Fruit fly (Drosophila melanogaster): ENCODE measurements around the gene CG15484.
A peak's percentile ranks its signal among the peaks of the same experiment; 100 is the strongest.

Gene CG15484

DNA sequence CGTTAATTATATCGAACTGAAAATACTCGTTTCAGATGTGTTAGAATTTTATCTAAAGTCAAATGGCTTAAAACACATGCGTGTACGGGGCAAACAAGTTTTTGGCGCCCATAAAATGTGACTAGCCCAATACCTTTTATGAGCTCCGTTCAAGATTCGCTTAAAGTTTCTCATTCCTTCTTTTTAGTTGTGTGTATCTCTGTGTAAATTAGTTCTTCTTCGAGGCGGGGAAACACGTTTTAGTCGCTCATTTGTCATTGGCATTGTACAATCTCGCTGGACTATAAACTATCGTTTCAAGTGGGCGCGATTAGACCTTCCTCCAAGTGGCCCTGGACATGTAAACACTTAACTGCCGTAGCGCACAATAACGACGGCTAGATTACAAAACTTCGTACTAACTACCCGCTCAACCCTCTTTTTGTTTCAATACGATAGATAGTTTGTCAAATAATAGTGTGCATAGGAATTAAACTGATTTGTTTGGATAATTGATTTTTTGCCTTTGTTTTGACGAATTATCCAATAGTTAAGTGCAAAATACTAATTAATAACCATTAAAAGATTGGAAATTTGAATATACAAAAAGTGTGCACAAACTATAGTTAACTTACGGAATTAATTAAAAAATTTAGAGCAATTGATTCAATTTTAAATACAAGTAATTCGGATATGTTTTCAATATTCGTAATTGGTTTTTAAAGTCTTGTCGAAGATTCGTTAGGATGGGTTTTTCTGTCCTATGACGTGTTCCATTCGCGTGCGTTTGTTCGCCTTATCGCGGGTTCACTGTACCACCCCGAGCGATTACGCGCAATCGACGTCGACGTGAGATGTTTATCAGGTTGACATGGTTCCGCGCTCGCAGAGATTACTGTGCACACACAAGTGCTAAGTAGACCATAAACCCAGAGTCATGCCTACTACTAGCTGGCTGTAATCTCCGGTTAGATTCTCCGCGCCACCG, 13.2 kb upstream of the CG15484 start (continued):
- TF ChIP-seq chinmo (GFP tag; IDR thresholded peaks at IDR 0.05; ENCODE audit: partially characterized antibody) (0 out of 4 replicates have a peak, but pooled peaks have one; percentile 40), nerfin-1 (tag; optimal IDR thresholded peaks at IDR 0.05) (peak; percentile 38), gro (GFP tag; optimal IDR thresholded peaks at IDR 0.05) (no peak), bsh (GFP tag; optimal IDR thresholded peaks at IDR 0.05) (peak in 1 of 2 experiments; percentile 17), HHEX (GFP tag; optimal IDR thresholded peaks at IDR 0.05) (peak; percentile 8), CG10979 (tag; optimal IDR thresholded peaks at IDR 0.05) (peak; percentile 50), HmgZ (tag; optimal IDR thresholded peaks at IDR 0.05) (peak; percentile 32), az2 (GFP tag; optimal IDR thresholded peaks at IDR 0.05) (peak; percentile 36), Bteb2 (GFP tag; optimal IDR thresholded peaks at IDR 0.05) (no peak), pfk (GFP tag; optimal IDR thresholded peaks at IDR 0.05) (no peak), zfh1 (GFP tag; IDR thresholded peaks at IDR 0.05) (peak; percentile 45; the same call in 1 of the 3 replicates), CG10209 (GFP tag; optimal IDR thresholded peaks at IDR 0.05) (peak; percentile 49), H2.0 (GFP tag; IDR thresholded peaks at IDR 0.05) (0 out of 2 replicates have a peak, but pooled peaks have one; percentile 7), CG15514 (GFP tag; optimal IDR thresholded peaks at IDR 0.05) (peak; percentile 48), C15 (GFP tag; IDR thresholded peaks at IDR 0.05) (0 out of 3 replicates have a peak, but pooled peaks have one; percentile 8), CG13296 (GFP tag; optimal IDR thresholded peaks at IDR 0.05) (peak; percentile 52), CG1024 (GFP tag; IDR thresholded peaks at IDR 0.05) (0 out of 2 replicates have a peak, but pooled peaks have one; percentile 22), Dll (GFP tag; IDR thresholded peaks at IDR 0.05; ENCODE audit: partially characterized antibody) (no peak), CG15601 (tag; optimal IDR thresholded peaks at IDR 0.05) (peak; percentile 19), insv (GFP tag; optimal IDR thresholded peaks at IDR 0.05) (no peak), Antp (GFP tag; optimal IDR thresholded peaks at IDR 0.05) (no peak), CG1603 (tag; optimal IDR thresholded peaks at IDR 0.05) (peak; percentile 27), CG14710 (tag; optimal IDR thresholded peaks at IDR 0.05) (peak; percentile 40), grau (tag; optimal IDR thresholded peaks at IDR 0.05) (peak; percentile 96), sisA (GFP tag; IDR thresholded peaks at IDR 0.05) (peak; percentile 50; the same call in 1 of the 2 replicates), slbo (GFP tag; IDR thresholded peaks at IDR 0.05) (peak; percentile 62), CG6254 (GFP tag; optimal IDR thresholded peaks at IDR 0.05) (peak; percentile 3), dan (GFP tag; IDR thresholded peaks at IDR 0.05) (no peak), gfzf (GFP tag; optimal IDR thresholded peaks at IDR 0.05) (no peak), so (GFP tag; IDR thresholded peaks at IDR 0.05) (0 out of 3 replicates have a peak, but pooled peaks have one; percentile 30), Sox100B (GFP tag; optimal IDR thresholded peaks at IDR 0.05) (peak; percentile 25), CG18619 (GFP tag; optimal IDR thresholded peaks at IDR 0.05) (peak; percentile 22), CG32772 (GFP tag; IDR thresholded peaks at IDR 0.05) (0 out of 2 replicates have a peak, but pooled peaks have one; percentile 59), CG17612 (GFP tag; IDR thresholded peaks at IDR 0.05) (0 out of 2 replicates have a peak, but pooled peaks have one; percentile 9), CG11247 (GFP tag; IDR thresholded peaks at IDR 0.05) (peak; percentile 42; the same call in 1 of the 2 replicates), CG8281 (tag; optimal IDR thresholded peaks at IDR 0.05) (peak; percentile 3), tgo (GFP tag; IDR thresholded peaks at IDR 0.05) (peak; percentile 60), scrt (GFP tag; optimal IDR thresholded peaks at IDR 0.05) (peak; percentile 26), lov (optimal IDR thresholded peaks at IDR 0.05) (no peak), lov (GFP tag; IDR thresholded peaks at IDR 0.05) (0 out of 3 replicates have a peak, but pooled peaks have one; percentile 38), CG3726 (GFP tag; IDR thresholded peaks at IDR 0.05) (peak; percentile 75; the same call in 1 of the 3 replicates), mam (GFP tag; optimal IDR thresholded peaks at IDR 0.05) (peak; percentile 41), CG11695 (GFP tag; IDR thresholded peaks at IDR 0.05) (peak; percentile 60), Dip2 (GFP tag; IDR thresholded peaks at IDR 0.05) (no peak), row (GFP tag; IDR thresholded peaks at IDR 0.05) (peak; percentile 79), caup (GFP tag; optimal IDR thresholded peaks at IDR 0.05; ENCODE audit: severe bottlenecking) (peak; percentile 53), Ptx1 (GFP tag; IDR thresholded peaks at IDR 0.05) (0 out of 2 replicates have a peak, but pooled peaks have one; percentile 43)

All from whole organism, embryonic.